Fruit fly (Drosophila melanogaster): ENCODE results near the gene pie.

pie gene

DNA sequence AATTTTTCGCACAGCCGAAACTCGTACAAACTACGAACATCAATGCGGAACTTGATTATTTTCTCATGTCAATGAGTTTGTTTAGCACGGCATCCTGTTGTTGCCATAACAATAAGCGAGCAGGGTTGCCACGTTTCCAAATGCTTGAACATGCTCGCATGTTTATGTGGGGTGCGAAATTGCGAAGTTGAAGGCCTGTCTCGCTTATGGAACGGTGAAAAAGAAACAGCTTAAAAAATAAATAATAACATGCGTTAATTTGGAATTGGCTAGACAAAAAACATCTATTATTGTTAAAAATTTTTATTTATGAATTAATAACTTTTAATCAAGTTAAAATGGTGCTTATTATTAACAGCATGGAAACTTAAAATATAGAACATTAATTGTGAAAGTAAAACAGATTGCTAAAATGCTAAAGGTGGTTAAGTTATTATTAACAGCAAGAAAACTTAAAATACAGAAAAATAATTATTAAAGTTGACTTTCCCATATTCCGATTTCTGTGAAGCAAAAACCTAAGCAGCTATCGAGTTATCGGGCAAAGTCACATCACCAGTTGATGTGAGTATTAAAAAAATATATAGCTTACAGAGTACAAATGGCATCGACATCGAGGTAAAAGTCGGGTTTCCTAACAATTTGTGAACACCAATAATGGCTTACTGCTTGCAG lies 8.4 kb upstream of the pie start, which contains the start of the genes Bug22 and TfIIB:
Gene Bug22 (minus strand): TSS at position 117 of the 675 bp plus-strand sequence.
Gene TfIIB (plus strand): TSS at position 537 of the 675 bp plus-strand sequence.
- TF ChIP-seq CG17801 (GFP tag; optimal IDR thresholded peaks at IDR 0.05; ENCODE audit: partially characterized antibody) = peak; percentile 46

dm6 chr2L:10428528-10428927 lies 5.9 kb upstream of the pie start, which contains the start of gene CG5188:
Gene CG5188, plus strand, starts transcription at chr2L:10428829.
- TF ChIP-seq CG17801 (GFP tag; optimal IDR thresholded peaks at IDR 0.05; ENCODE audit: partially characterized antibody) = peak; percentile 17

dm6 chr2L:10426534-10427048 lies 4.0 kb upstream of the pie start, which contains the start of the genes SmB and KdelR:
Gene SmB, minus strand, starts transcription at chr2L:10426627.
Gene KdelR, plus strand, starts transcription at chr2L:10426887.
- peak; percentile 79 for TF ChIP-seq CG17801 (GFP tag; optimal IDR thresholded peaks at IDR 0.05; ENCODE audit: partially characterized antibody)

DNA sequence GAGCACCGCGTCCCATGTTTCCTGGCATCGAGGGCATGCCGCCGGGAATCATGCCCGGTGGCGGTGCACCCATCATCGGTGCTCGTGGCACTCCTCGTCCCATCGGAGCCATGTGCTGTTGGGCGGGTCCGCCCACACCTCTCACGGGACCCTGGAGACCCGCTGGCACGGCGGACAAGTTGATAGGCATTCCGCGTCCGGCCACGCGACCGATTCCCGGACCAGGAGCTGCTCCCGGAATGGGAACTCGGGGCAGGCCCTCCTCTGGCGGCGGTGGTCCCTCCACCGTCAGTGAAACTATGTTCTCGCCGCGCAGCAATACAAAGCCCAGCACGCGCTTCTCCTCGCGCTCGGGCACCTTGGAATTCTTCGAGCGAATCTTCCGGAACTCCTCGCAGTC lies 3.0 kb upstream of the pie start:
- TF ChIP-seq CG17801 (GFP tag; optimal IDR thresholded peaks at IDR 0.05; ENCODE audit: partially characterized antibody) = no peak

DNA sequence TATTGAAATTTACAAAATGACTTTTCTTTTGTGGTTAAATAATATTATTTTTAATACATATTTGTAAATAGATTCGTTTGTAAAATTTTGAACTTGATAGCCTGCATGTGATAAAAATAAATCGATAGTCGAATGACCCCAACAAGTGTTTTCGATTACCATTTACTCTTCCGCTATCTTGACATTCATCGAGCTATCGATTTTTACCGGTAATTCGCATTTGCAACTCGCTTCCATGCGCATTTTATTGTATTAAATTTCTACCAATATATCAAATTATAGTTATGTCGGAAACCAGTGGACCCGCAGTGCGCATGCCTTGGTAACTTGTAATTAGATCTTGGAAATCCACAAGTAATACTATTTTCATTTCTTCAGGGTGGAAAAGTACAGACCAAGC lies 3.6 kb downstream of the pie start, which contains the start of gene RfC3:
Gene RfC3 (plus strand): TSS at position 210 of the 400 bp plus-strand sequence.
- no peak for TF ChIP-seq CG17801 (GFP tag; optimal IDR thresholded peaks at IDR 0.05; ENCODE audit: partially characterized antibody)

DNA sequence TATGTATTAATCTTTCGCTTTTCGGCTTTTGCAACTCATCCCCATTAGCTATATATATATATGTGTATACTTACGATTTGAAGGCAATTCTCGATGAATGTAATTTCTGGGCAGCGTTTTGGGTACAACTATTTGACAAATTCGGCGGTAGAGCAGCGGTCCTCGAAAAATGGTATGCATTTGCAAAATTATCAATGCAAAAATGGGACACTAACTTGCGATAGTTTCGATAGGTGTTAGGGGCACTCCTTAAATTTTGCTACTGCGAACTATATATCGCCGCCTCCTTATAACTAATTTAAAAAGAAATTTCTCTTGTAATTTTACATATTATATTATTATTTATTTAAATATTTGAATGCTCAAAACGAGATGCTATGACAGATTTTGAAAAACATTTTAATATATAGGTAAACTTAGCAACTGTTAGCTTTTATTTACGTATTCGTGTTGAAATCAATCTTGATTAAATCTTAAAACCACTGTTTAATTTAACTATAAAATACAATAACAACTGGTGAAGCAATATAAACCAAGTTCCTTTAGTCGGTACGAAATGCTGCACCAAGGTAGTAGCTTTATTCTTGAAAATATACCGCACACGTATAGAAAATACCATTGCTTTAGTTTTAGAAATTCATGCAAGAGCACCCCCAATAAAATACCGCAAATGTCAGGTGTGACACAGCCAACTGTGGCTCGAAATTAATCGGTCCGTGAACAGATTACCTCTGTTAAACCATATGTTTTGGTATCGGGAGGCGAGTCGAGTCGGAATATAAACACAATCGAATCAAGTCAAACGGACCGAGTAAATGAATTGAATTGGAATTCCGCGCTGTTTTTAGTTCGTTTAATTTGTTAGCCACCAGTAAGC lies 9.1 kb downstream of the pie start, which contains the start of the genes CG5355 and Klp31E:
Gene CG5355 (minus strand): TSS at position 213 of the 877 bp plus-strand sequence.
Gene Klp31E (plus strand): TSS at position 767 of the 877 bp plus-strand sequence.
- TF ChIP-seq CG17801 (GFP tag; optimal IDR thresholded peaks at IDR 0.05; ENCODE audit: partially characterized antibody) = no peak

- TF ChIP-seq CG17801 (GFP tag; optimal IDR thresholded peaks at IDR 0.05; ENCODE audit: partially characterized antibody) = peak; percentile 83
Measured at dm6 chr2L:10408122-10408576, 14.4 kb downstream of the pie start, which contains the start of the genes Ip259 and RpS27A. Gene Ip259, plus strand, starts transcription at chr2L:10408352. Gene RpS27A, plus strand, starts transcription at chr2L:10408352.

DNA sequence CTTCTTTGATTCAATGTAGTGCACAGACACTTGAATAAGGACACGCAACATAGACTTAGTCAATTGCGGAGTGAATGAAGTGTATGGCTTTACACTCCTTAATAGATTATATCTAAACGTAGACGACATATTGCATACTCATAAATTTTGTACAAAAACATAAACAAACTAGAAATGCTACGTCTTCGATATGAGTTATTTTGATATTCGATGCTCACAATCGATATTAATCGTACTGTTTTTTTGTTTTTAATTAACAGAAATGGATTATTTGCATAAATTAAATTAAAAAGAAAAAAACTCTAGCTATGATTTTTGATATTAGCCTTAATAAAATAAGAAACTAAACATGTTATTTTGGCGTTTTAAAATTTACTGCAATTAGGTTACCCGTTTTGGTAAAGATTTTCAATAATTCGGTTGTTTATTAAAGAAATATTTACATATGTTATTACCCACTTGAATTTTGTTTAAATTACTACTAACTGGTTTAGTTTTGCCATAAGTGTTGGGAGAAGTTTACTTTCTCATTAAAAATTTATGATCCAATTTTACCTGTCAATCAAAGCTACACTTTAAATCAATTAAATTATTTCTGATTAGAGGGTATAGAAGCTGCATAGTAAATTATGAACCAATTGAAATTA lies 17.4 kb downstream of the pie start, which contains the start of the genes CG17768, LSm-4 and Ir31a:
Gene CG17768 (minus strand): TSS at position 196 of the 647 bp plus-strand sequence.
Gene LSm-4 (minus strand): TSS at position 196 of the 647 bp plus-strand sequence.
Gene Ir31a (plus strand): TSS at position 558 of the 647 bp plus-strand sequence.
- TF ChIP-seq CG17801 (GFP tag; optimal IDR thresholded peaks at IDR 0.05; ENCODE audit: partially characterized antibody) = no peak

DNA sequence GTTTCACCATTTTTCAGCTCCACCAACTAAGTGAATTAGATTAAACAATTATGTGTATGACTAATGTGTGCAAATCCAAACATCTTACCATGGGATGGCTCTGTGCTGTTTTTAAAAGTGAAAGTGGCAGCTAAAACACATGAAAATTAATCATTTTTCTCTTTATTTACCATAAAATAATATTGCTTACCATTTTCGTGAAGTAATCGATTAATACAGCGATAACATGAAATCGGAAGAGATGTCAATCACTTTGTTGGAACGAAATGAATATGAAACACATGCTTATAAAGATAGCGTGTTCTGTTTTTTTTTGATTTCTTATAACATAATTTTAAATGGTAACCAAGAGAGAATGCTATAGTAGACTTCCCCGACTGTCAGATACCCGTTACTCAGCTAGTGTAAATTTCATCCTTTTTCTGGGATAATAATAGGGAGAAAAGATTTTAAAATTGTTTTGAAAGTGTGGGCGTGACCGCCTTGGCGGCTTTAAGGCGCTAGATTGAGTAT lies 18.7 kb downstream of the pie start:
- TF ChIP-seq CG17801 (GFP tag; optimal IDR thresholded peaks at IDR 0.05; ENCODE audit: partially characterized antibody) = no peak

DNA sequence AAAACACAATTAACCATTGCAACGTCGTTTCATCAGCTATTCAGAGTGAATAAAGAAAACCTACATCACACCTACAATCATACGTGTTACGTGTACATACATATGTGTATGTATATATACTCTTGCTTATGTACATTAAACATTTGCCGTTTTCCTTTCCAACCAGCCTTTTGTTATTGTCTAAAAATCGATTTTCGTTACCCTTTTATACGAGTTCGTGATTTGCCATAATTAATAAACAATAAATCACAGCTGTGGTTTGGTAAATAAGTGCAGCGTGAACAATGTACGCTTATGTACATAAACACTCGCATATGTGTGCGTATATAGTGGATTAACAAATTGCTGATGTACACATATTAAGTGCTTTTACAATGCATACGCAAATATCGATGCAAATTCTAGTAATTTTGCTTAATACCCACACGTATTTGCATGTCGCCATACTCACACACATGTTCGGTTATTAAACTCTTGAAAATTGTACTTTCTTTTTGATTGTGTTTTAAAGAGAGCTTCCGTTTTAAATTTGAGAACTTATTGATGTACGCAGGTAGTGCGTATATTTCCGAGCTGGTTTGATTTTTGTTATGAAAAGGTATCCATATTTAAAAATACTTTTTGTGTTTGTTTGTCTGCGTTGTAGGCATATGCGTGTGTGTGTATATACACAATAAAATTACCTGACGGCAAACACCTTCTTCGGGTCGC lies 25.5 kb downstream of the pie start:
- no peak for TF ChIP-seq CG17801 (GFP tag; optimal IDR thresholded peaks at IDR 0.05; ENCODE audit: partially characterized antibody)

dm6 chr2L:10396488-10396824 lies 26.1 kb downstream of the pie start, which contains the start of gene Cnot4:
Gene Cnot4, plus strand, starts transcription at chr2L:10396716.
- peak; percentile 4 for TF ChIP-seq CG17801 (GFP tag; optimal IDR thresholded peaks at IDR 0.05; ENCODE audit: partially characterized antibody)

- no peak for TF ChIP-seq CG17801 (GFP tag; optimal IDR thresholded peaks at IDR 0.05; ENCODE audit: partially characterized antibody)
Measured at dm6 chr2L:10395642-10396487, 26.7 kb downstream of the pie start, which contains the start of gene Mdh1. Gene Mdh1, minus strand, starts transcription at chr2L:10396332.

All from ovary, adult (tissue).